Worm (Caenorhabditis elegans): ENCODE results near the gene clec-243.
A peak's percentile ranks its signal among the peaks of the same experiment; 100 is the strongest.
"Not testable (repeated sequence)": the region's sequence is repeated elsewhere in the genome, so short reads cannot be mapped to it uniquely, and the experiment has no call there.

The clec-243 gene

ce11 chrV:17258868-17259267 lies 10.1 kb upstream of the clec-243 start, which contains the start of gene fbxa-85:
Gene fbxa-85 (plus strand): TSS chrV:17259168.
- TF ChIP-seq unc-62 (GFP tag; optimal IDR thresholded peaks at IDR 0.05 in 1 of 2) (peak in 1 of 2 experiments; percentile 72), unc-62 (tag; optimal IDR thresholded peaks at IDR 0.05) (no peak), T20F7.1 (GFP tag; optimal IDR thresholded peaks at IDR 0.05) (no peak)

- TF ChIP-seq F10B5.3 (tag; optimal IDR thresholded peaks at IDR 0.05) (no peak), hmg-1.1 (GFP tag; IDR thresholded peaks at IDR 0.05) (no peak), ama-1 (optimal IDR thresholded peaks at IDR 0.05) (no peak), nhr-42 (GFP tag; IDR thresholded peaks at IDR 0.05) (no peak), duxl-1 (tag; optimal IDR thresholded peaks at IDR 0.05; ENCODE audit: poor library complexity) (peak; percentile 64), pqm-1 (tag; optimal IDR thresholded peaks at IDR 0.05) (peak; percentile 32), unc-62 (GFP tag; optimal IDR thresholded peaks at IDR 0.05 in 1 of 2) (peak in 1 of 2 experiments; percentile 1), unc-62 (tag; optimal IDR thresholded peaks at IDR 0.05) (no peak), dpl-1 (GFP tag; optimal IDR thresholded peaks at IDR 0.05) (no peak), jun-1 (tag; optimal IDR thresholded peaks at IDR 0.05) (no peak)
These were observed 9.4 kb upstream of the clec-243 start for ce11 chrV:17258244-17258643.

- TF ChIP-seq spr-3 (GFP tag; optimal IDR thresholded peaks at IDR 0.05) (no peak), set-16 (GFP tag; IDR thresholded peaks at IDR 0.05) (peak; percentile 59; the same call in 1 of the 2 replicates)
These were observed 8.8 kb upstream of the clec-243 start for ce11 chrV:17257637-17258036.

ce11 chrV:17255454-17255853 lies 6.6 kb upstream of the clec-243 start, which contains the start of gene srh-115:
Gene srh-115 (plus strand): TSS chrV:17255754.
- no peak for TF ChIP-seq D1046.2 (GFP tag; IDR thresholded peaks at IDR 0.05)
- no peak for TF ChIP-seq nhr-10 (tag; optimal IDR thresholded peaks at IDR 0.05)

- not testable (repeated sequence) for TF ChIP-seq zip-11 (GFP tag; IDR thresholded peaks at IDR 0.05); spr-1 (tag; optimal IDR thresholded peaks at IDR 0.05); jun-1 (tag; optimal IDR thresholded peaks at IDR 0.05)
These were observed 6.2 kb upstream of the clec-243 start, which contains the start of gene srh-116 for ce11 chrV:17255028-17255427. Gene srh-116 (minus strand): TSS chrV:17255128.

- TF ChIP-seq set-16 (GFP tag; IDR thresholded peaks at IDR 0.05) (peak; percentile 73), aly-2 (tag; optimal IDR thresholded peaks at IDR 0.05) (no peak)
These were observed 2.6 kb upstream of the clec-243 start, which contains the start of gene Y61B8A.6 for ce11 chrV:17251364-17251961. Gene Y61B8A.6 (plus strand): TSS chrV:17251911.

ce11 chrV:17245406-17245805 lies 3.4 kb downstream of the clec-243 start, which contains the start of gene clec-242:
Gene clec-242 (minus strand): TSS chrV:17245506.
- TF ChIP-seq snpc-4 (tag; optimal IDR thresholded peaks at IDR 0.05) (no peak), dpl-1 (GFP tag; optimal IDR thresholded peaks at IDR 0.05) (no peak), ceh-62 (tag; optimal IDR thresholded peaks at IDR 0.05) (no peak)

- TF ChIP-seq ztf-7 (tag; optimal IDR thresholded peaks at IDR 0.05) (no peak), pqm-1 (tag; optimal IDR thresholded peaks at IDR 0.05) (peak; percentile 20), mep-1 (tag; optimal IDR thresholded peaks at IDR 0.05) (no peak), php-3 (GFP tag; IDR thresholded peaks at IDR 0.05) (0 out of 2 replicates have a peak, but pooled peaks have one; percentile 26), ces-1 (GFP tag; optimal IDR thresholded peaks at IDR 0.05) (no peak), dmd-6 (GFP tag; IDR thresholded peaks at IDR 0.05) (0 out of 2 replicates have a peak, but pooled peaks have one; percentile 7)
These were observed 5.8 kb downstream of the clec-243 start for ce11 chrV:17243016-17243415.

ce11 chrV:17242552-17242951 lies 6.3 kb downstream of the clec-243 start, which contains the start of gene Y68A4B.3:
Gene Y68A4B.3 (minus strand): TSS chrV:17242652.
- TF ChIP-seq Y75B8A.6 (GFP tag; IDR thresholded peaks at IDR 0.05) (no peak), pqm-1 (tag; optimal IDR thresholded peaks at IDR 0.05) (no peak), T26A8.4 (GFP tag; IDR thresholded peaks at IDR 0.05) (no peak), snpc-1.2 (GFP tag; IDR thresholded peaks at IDR 0.05) (no peak), zip-2 (tag; optimal IDR thresholded peaks at IDR 0.05) (no peak), nhr-237 (tag; optimal IDR thresholded peaks at IDR 0.05) (no peak), spr-1 (tag; optimal IDR thresholded peaks at IDR 0.05) (no peak), vab-7 (GFP tag; IDR thresholded peaks at IDR 0.05) (no peak), snpc-4 (tag; optimal IDR thresholded peaks at IDR 0.05) (no peak), hmg-1.1 (GFP tag; IDR thresholded peaks at IDR 0.05) (no peak), pha-4 (GFP tag; IDR thresholded peaks at IDR 0.05) (no peak), pha-4 (tag; optimal IDR thresholded peaks at IDR 0.05) (no peak), daf-8 (GFP tag; IDR thresholded peaks at IDR 0.05) (no peak), saeg-2 (GFP tag; IDR thresholded peaks at IDR 0.05) (no peak)

Measured in whole organism, L4 larva.